Worm (Caenorhabditis elegans): ENCODE measurements around the gene lec-2.

The lec-2 gene

DNA sequence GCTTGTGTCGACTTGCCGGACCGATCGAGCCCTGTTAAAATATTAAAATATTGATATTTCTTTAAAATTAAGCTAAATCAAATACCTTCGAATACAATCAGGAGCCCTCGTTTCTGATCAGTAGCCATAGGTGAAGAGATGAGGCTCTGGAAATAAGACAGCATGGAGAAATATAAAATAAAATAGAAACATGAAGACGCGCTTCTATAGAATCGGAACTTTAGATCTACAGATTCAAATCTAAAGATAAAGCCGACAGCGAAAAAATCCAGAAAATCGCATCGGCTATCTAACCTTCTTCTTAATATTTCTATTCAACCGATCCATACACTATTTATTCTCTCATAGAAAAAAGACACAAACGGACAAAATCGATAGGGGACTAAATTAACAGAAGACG, 49.0 kb downstream of the lec-2 start, which contains the start of gene dtmk-1:
Gene dtmk-1 (minus strand): TSS at position 146 of the 400 bp plus-strand sequence.
- TF ChIP-seq nhr-23 (tag; optimal IDR thresholded peaks at IDR 0.05) (no peak), mdl-1 (tag; optimal IDR thresholded peaks at IDR 0.05) (no peak), unc-55 (GFP tag; optimal IDR thresholded peaks at IDR 0.05) (no peak), sma-9 (GFP tag; optimal IDR thresholded peaks at IDR 0.05) (peak; percentile 15), sma-9 (tag; optimal IDR thresholded peaks at IDR 0.05) (no peak)

DNA sequence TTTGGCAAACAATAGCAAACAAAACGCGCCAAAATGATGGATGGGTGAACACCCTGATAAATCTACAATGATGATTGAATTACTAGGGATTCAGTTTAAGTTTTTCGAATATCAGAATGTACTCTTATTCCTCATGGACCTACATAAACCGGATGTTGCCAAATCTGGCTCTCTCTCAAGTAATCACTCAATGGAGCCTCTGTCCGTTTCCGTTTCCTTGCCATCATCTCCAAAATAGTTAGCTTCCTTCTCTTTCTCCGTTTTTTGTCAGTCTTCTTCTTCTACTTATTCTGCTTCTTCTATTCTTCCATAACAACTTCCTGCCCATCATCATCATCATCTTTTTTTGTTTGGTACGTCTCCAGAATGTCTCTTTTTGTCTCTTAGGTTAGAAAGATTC, 50.7 kb downstream of the lec-2 start:
- no peak for TF ChIP-seq lin-11 (tag; optimal IDR thresholded peaks at IDR 0.05)

DNA sequence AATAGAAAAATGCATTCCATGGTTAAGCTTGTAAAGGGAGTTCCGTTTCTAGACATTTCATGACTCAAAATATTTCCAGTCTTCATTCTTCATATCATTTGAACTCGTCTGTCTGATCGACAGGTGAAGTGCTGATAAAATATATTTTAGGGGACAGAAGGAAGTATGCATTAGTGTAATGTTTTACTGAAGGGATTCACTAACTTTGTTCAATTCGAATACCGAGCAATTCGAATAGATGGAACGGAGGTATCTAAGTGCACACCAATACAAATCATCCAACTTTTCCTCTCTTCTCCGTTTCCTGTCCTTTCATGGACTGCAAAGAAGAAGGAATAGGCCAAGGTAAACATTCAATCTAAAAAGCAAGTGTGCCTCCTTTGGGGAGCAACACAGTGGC, 52.2 kb downstream of the lec-2 start:
- TF ChIP-seq mbf-1 (tag; optimal IDR thresholded peaks at IDR 0.05) = no peak
- TF ChIP-seq fos-1 (tag; optimal IDR thresholded peaks at IDR 0.05) = peak; percentile 36

DNA sequence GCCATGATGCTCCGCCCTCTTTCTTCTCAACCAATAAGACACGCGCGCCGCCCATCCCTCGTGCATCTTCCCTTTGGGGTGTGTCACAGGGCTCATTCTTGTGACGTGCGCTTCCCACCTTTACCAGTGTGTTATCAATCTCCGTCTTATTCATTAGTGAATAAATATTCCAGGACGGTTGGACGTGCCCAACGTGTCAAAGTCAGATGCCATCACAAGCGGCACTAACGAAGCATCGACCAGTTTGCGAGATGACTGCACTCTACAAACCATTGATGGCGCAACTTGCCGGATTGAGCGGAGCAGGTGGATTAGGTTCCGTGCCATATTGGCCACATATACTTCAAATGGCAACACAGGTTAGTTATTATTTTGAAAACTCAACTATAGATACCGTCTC, 55.9 kb downstream of the lec-2 start:
- TF ChIP-seq ama-1 (optimal IDR thresholded peaks at IDR 0.05) (no peak), ceh-16 (tag; optimal IDR thresholded peaks at IDR 0.05) (no peak), sem-4 (tag; optimal IDR thresholded peaks at IDR 0.05) (no peak), lin-11 (tag; optimal IDR thresholded peaks at IDR 0.05) (no peak), ZK546.5 (tag; optimal IDR thresholded peaks at IDR 0.05) (no peak), nhr-6 (tag; optimal IDR thresholded peaks at IDR 0.05) (no peak), crh-2 (tag; optimal IDR thresholded peaks at IDR 0.05) (no peak), ceh-82 (tag; optimal IDR thresholded peaks at IDR 0.05) (no peak), peb-1 (tag; optimal IDR thresholded peaks at IDR 0.05) (no peak), lin-39 (tag; optimal IDR thresholded peaks at IDR 0.05) (no peak), mbf-1 (tag; optimal IDR thresholded peaks at IDR 0.05) (no peak)

All from whole organism, L2 larva.